Worm (Caenorhabditis elegans): ENCODE data around the gene C05D11.1.

DNA sequence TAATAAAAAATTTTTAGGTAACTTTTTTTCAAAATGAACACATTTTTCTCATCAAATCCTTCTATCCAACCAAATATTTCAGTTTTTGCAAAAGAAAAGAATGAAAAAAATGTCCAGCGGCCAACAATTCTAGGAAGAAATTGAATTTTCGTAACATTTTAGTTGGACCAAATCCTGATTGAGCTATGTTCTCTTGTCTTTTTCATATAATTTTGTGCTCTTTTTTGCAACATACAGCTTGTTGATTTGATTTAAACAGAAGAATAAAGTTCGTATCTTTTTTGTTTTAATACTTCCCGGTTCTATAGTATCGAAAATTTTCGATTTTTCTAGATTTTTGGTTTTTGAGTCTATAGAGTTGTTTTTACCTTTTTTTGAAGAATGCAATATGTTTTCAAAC, 37.0 kb upstream of the C05D11.1 start:
- TF ChIP-seq lsy-2 (tag; optimal IDR thresholded peaks at IDR 0.05) (no peak), nhr-28 (tag; optimal IDR thresholded peaks at IDR 0.05) (no peak), elt-1 (tag; optimal IDR thresholded peaks at IDR 0.05; ENCODE audit: borderline replicate concordance, insufficient read depth) (no peak), sptf-1 (tag; optimal IDR thresholded peaks at IDR 0.05) (no peak), cnd-1 (tag; optimal IDR thresholded peaks at IDR 0.05) (no peak), nhr-237 (tag; optimal IDR thresholded peaks at IDR 0.05) (no peak), sem-2 (GFP tag; optimal IDR thresholded peaks at IDR 0.05) (no peak), nhr-76 (tag; optimal IDR thresholded peaks at IDR 0.05) (no peak), ceh-43 (GFP tag; optimal IDR thresholded peaks at IDR 0.05) (no peak), elt-3 (tag; optimal IDR thresholded peaks at IDR 0.05) (no peak), blmp-1 (tag; optimal IDR thresholded peaks at IDR 0.05) (no peak), ceh-39 (tag; optimal IDR thresholded peaks at IDR 0.05) (no peak), lin-13 (tag; optimal IDR thresholded peaks at IDR 0.05) (no peak)
